Worm (Caenorhabditis elegans): ENCODE results near the gene C30G7.5.

The C30G7.5 gene

ce11 chrV:14928248-14928647 is 26.3 kb downstream of the C30G7.5 start, which contains the start of gene srg-55:
TSS of gene srg-55 (minus strand) at chrV:14928348.
- TF ChIP-seq ref-2 (tag; optimal IDR thresholded peaks at IDR 0.05), result no peak
- TF ChIP-seq sox-2 (GFP tag; IDR thresholded peaks at IDR 0.05), result no peak
- TF ChIP-seq ceh-45 (GFP tag; IDR thresholded peaks at IDR 0.05), result no peak
- no peak for TF ChIP-seq pax-1 (tag; optimal IDR thresholded peaks at IDR 0.05)
- no peak for TF ChIP-seq dve-1 (tag; optimal IDR thresholded peaks at IDR 0.05)
- no peak for TF ChIP-seq ceh-18 (tag; optimal IDR thresholded peaks at IDR 0.05)
- TF ChIP-seq che-1 (tag; optimal IDR thresholded peaks at IDR 0.05), result no peak
- no peak for TF ChIP-seq ama-1 (optimal IDR thresholded peaks at IDR 0.05)
- TF ChIP-seq ceh-24 (tag; optimal IDR thresholded peaks at IDR 0.05), result no peak
- TF ChIP-seq hlh-8 (tag; optimal IDR thresholded peaks at IDR 0.05), result no peak
- no peak for TF ChIP-seq pag-3 (tag; optimal IDR thresholded peaks at IDR 0.05; ENCODE audit: borderline replicate concordance)
- TF ChIP-seq elt-2 (tag; optimal IDR thresholded peaks at IDR 0.05), result no peak
- no peak for TF ChIP-seq ahr-1 (tag; optimal IDR thresholded peaks at IDR 0.05)

ce11 chrV:14924104-14924503 is 30.4 kb downstream of the C30G7.5 start, which contains the start of gene srg-54:
TSS of gene srg-54 (minus strand) at chrV:14924204.
- TF ChIP-seq ceh-18 (tag; optimal IDR thresholded peaks at IDR 0.05) (no peak), fax-1 (tag; optimal IDR thresholded peaks at IDR 0.05) (no peak), sox-2 (GFP tag; IDR thresholded peaks at IDR 0.05) (no peak)

- TF ChIP-seq pha-4 (tag; optimal IDR thresholded peaks at IDR 0.05), result no peak
Measured at ce11 chrV:14921509-14921908, 33.0 kb downstream of the C30G7.5 start, which contains the start of gene zmp-4. TSS of gene zmp-4 (minus strand) at chrV:14921609.

ce11 chrV:14915599-14915998 is 38.9 kb downstream of the C30G7.5 start, which contains the start of gene H12D21.11:
TSS of gene H12D21.11 (plus strand) at chrV:14915899.
- TF ChIP-seq lim-6 (tag; optimal IDR thresholded peaks at IDR 0.05), result no peak
- no peak for TF ChIP-seq ceh-18 (tag; optimal IDR thresholded peaks at IDR 0.05)
- TF ChIP-seq sdc-2 (tag; optimal IDR thresholded peaks at IDR 0.05), result no peak
- no peak for TF ChIP-seq rnt-1 (tag; optimal IDR thresholded peaks at IDR 0.05)
- no peak for TF ChIP-seq sox-4 (tag; optimal IDR thresholded peaks at IDR 0.05)
- TF ChIP-seq ttx-3 (tag; optimal IDR thresholded peaks at IDR 0.05), result no peak
- TF ChIP-seq ceh-30 (tag; optimal IDR thresholded peaks at IDR 0.05), result no peak
- no peak for TF ChIP-seq Y22D7AL.16 (tag; optimal IDR thresholded peaks at IDR 0.05)
- TF ChIP-seq pax-1 (tag; optimal IDR thresholded peaks at IDR 0.05), result no peak
- no peak for TF ChIP-seq ceh-34 (tag; optimal IDR thresholded peaks at IDR 0.05)
- TF ChIP-seq ets-4 (tag; optimal IDR thresholded peaks at IDR 0.05), result no peak
- no peak for TF ChIP-seq eyg-1 (tag; optimal IDR thresholded peaks at IDR 0.05)
- TF ChIP-seq pag-3 (tag; optimal IDR thresholded peaks at IDR 0.05; ENCODE audit: borderline replicate concordance), result no peak
- TF ChIP-seq dmd-4 (tag; optimal IDR thresholded peaks at IDR 0.05; ENCODE audit: borderline replicate concordance), result no peak
- no peak for TF ChIP-seq elt-4 (tag; optimal IDR thresholded peaks at IDR 0.05)
- TF ChIP-seq unc-86 (tag; optimal IDR thresholded peaks at IDR 0.05), result no peak
- no peak for TF ChIP-seq pat-9 (tag; optimal IDR thresholded peaks at IDR 0.05)
- TF ChIP-seq unc-42 (tag; optimal IDR thresholded peaks at IDR 0.05), result no peak
- no peak for TF ChIP-seq K09A11.1 (tag; optimal IDR thresholded peaks at IDR 0.05; ENCODE audit: insufficient read depth)
- TF ChIP-seq ceh-6 (GFP tag; optimal IDR thresholded peaks at IDR 0.05), result no peak

DNA sequence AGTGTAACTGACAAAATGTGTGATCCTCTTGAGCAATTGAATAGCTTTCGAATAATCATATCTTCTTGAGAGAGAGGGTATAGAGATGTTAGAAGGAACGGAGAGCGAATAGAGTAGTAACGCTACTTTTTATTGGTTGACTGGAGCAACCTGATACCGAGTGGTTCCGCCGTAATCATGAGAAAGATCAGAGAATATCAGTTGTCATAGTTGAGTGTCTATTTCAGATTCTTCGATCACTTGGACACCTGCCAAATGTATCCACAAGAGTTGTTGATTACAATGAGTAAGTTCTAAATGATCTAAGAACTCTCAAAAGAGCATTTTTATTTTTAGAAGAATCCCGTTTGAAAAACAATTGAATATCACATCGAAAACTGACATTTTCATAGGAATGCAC is 43.8 kb downstream of the C30G7.5 start:
- no peak for TF ChIP-seq pag-3 (tag; optimal IDR thresholded peaks at IDR 0.05; ENCODE audit: borderline replicate concordance)
- TF ChIP-seq ceh-48 (tag; optimal IDR thresholded peaks at IDR 0.05), result no peak
- TF ChIP-seq ceh-14 (tag; optimal IDR thresholded peaks at IDR 0.05), result no peak
- no peak for TF ChIP-seq fkh-10 (GFP tag; optimal IDR thresholded peaks at IDR 0.05)
- no peak for TF ChIP-seq ceh-34 (tag; optimal IDR thresholded peaks at IDR 0.05)
- TF ChIP-seq ceh-22 (tag; optimal IDR thresholded peaks at IDR 0.05), result no peak
- TF ChIP-seq sox-4 (tag; optimal IDR thresholded peaks at IDR 0.05), result no peak
- TF ChIP-seq ttx-3 (tag; optimal IDR thresholded peaks at IDR 0.05), result no peak
